Fruit fly (Drosophila melanogaster) whole organism, prepupa: ENCODE results near the gene siz.

Experiments used
- Blimp-1 ChIP-seq: fragments of 200-800 bp; sonication (Bioruptor generic); optimal IDR thresholded peaks from 3 replicates; lab custom pipeline; 2017; ENCODE audit warnings: missing biosample characterization, missing genetic modification characterization, mild to moderate bottlenecking, moderate library complexity, missing genetic modification reagents
- CG10669 ChIP-seq: fragments of 200-800 bp; sonication (Bioruptor generic); optimal IDR thresholded peaks from 3 replicates; lab custom pipeline; 2018; ENCODE audit warnings: missing biosample characterization, mild to moderate bottlenecking, missing genetic modification characterization, moderate library complexity
- CG11294 ChIP-seq: fragments of 200-800 bp; sonication (Bioruptor generic); IDR thresholded peaks from 2 replicates; pipeline ENCODE4 v1.3.6; 2022; ENCODE audit warnings: missing biosample characterization, missing genetic modification characterization
- CG11762 ChIP-seq: fragments of 200-800 bp; sonication (Bioruptor generic); optimal IDR thresholded peaks from 3 replicates; lab custom pipeline; 2016; ENCODE audit warnings: missing biosample characterization, missing genetic modification characterization; ENCODE audit not compliant: insufficient read depth
- CG11902 ChIP-seq: fragments of 200-800 bp; sonication (Bioruptor generic); optimal IDR thresholded peaks from 3 replicates; lab custom pipeline; 2016; ENCODE audit warnings: missing biosample characterization, missing genetic modification characterization
- CG15336 ChIP-seq: fragments of 200-800 bp; sonication (Bioruptor generic); IDR thresholded peaks from 2 replicates; pipeline ENCODE4 v1.3.6; 2022; ENCODE audit warnings: missing biosample characterization, missing genetic modification characterization
- CG1621 ChIP-seq: fragments of 200-800 bp; sonication (Bioruptor generic); optimal IDR thresholded peaks from 3 replicates; lab custom pipeline; 2018; ENCODE audit warnings: missing biosample characterization, mild to moderate bottlenecking, missing genetic modification characterization
- CG16779 ChIP-seq: fragments of 200-800 bp; sonication (Bioruptor generic); optimal IDR thresholded peaks from 3 replicates; lab custom pipeline; 2017; ENCODE audit warnings: missing biosample characterization, mild to moderate bottlenecking, missing genetic modification characterization
- CG3032 ChIP-seq: fragments of 200-800 bp; optimal IDR thresholded peaks from 2 replicates; lab custom pipeline; 2019; ENCODE audit warnings: missing biosample characterization, mild to moderate bottlenecking, missing genetic modification characterization, moderate library complexity
- CG31627 ChIP-seq: fragments of 200-800 bp; sonication (Bioruptor generic); optimal IDR thresholded peaks from 3 replicates; lab custom pipeline; 2016; ENCODE audit warnings: missing biosample characterization, missing genetic modification characterization
- CG32006 ChIP-seq: fragments of 200-800 bp; sonication (Bioruptor generic); optimal IDR thresholded peaks from 3 replicates; lab custom pipeline; 2017; ENCODE audit warnings: missing biosample characterization, mild to moderate bottlenecking, missing genetic modification characterization
- CG34406 ChIP-seq: fragments of 200-800 bp; sonication (Bioruptor generic); optimal IDR thresholded peaks from 3 replicates; lab custom pipeline; 2016; ENCODE audit warnings: missing biosample characterization, missing genetic modification characterization
- CG3919 ChIP-seq: fragments of 200-800 bp; sonication (Bioruptor generic); optimal IDR thresholded peaks from 3 replicates; lab custom pipeline; 2016; ENCODE audit warnings: missing biosample characterization, missing genetic modification characterization
- CG4318 ChIP-seq: fragments of 200-800 bp; sonication (Bioruptor generic); optimal IDR thresholded peaks from 3 replicates; lab custom pipeline; 2017; ENCODE audit warnings: missing biosample characterization, mild to moderate bottlenecking, missing genetic modification characterization
- CG6163 ChIP-seq: fragments of 200-800 bp; sonication (Bioruptor generic); IDR thresholded peaks from 3 replicates; pipeline ENCODE4 v1.3.6; 2022; ENCODE audit warnings: missing biosample characterization, missing genetic modification characterization
- CG6276 ChIP-seq: fragments of 200-800 bp; sonication (Bioruptor generic); optimal IDR thresholded peaks from 2 replicates; lab custom pipeline; 2017; ENCODE audit warnings: missing biosample characterization, mild to moderate bottlenecking, missing genetic modification characterization
- CG6792 ChIP-seq: fragments of 200-800 bp; sonication (Bioruptor generic); optimal IDR thresholded peaks from 3 replicates; lab custom pipeline; 2016; ENCODE audit warnings: missing biosample characterization, missing genetic modification characterization
- CG6854 ChIP-seq: fragments of 200-800 bp; sonication (Bioruptor generic); optimal IDR thresholded peaks from 2 replicates; lab custom pipeline; 2017; ENCODE audit warnings: missing biosample characterization, mild to moderate bottlenecking, missing genetic modification characterization
- CG7368 ChIP-seq: fragments of 200-800 bp; sonication (Bioruptor generic); optimal IDR thresholded peaks from 3 replicates; lab custom pipeline; 2016; ENCODE audit warnings: missing biosample characterization, missing genetic modification characterization
- CG8119 ChIP-seq: fragments of 200-800 bp; sonication (Bioruptor generic); IDR thresholded peaks from 3 replicates; pipeline ENCODE4 v1.3.6; 2022; ENCODE audit warnings: missing biosample characterization, missing genetic modification characterization
- CG8632 ChIP-seq: fragments of 200-800 bp; sonication (Bioruptor generic); optimal IDR thresholded peaks from 3 replicates; lab custom pipeline; 2016; ENCODE audit warnings: missing biosample characterization, missing genetic modification characterization
- CG9139 ChIP-seq: fragments of 200-800 bp; sonication (Bioruptor generic); optimal IDR thresholded peaks from 3 replicates; lab custom pipeline; 2017; ENCODE audit warnings: missing biosample characterization, mild to moderate bottlenecking, missing genetic modification characterization
- Eip93F ChIP-seq: fragments of 200-800 bp; sonication (Bioruptor generic); optimal IDR thresholded peaks from 2 replicates; lab custom pipeline; 2016; ENCODE audit warnings: missing biosample characterization, mild to moderate bottlenecking, missing genetic modification characterization
- Ets21C ChIP-seq: fragments of 200-800 bp; sonication (Bioruptor generic); optimal IDR thresholded peaks from 3 replicates; lab custom pipeline; 2016; ENCODE audit warnings: missing biosample characterization, missing genetic modification characterization
- Hr39 ChIP-seq: fragments of 200-800 bp; sonication (Bioruptor generic); optimal IDR thresholded peaks from 2 replicates; lab custom pipeline; 2016; ENCODE audit warnings: missing biosample characterization, missing genetic modification characterization
- Met ChIP-seq: fragments of 200-800 bp; sonication (Bioruptor generic); optimal IDR thresholded peaks from 3 replicates; lab custom pipeline; 2016; ENCODE audit warnings: missing biosample characterization, missing genetic modification characterization
- OdsH ChIP-seq: fragments of 200-800 bp; sonication (Bioruptor generic); optimal IDR thresholded peaks from 3 replicates; lab custom pipeline; 2016; ENCODE audit warnings: missing biosample characterization, missing genetic modification characterization
- Smox ChIP-seq: fragments of 200-800 bp; sonication (Bioruptor generic); optimal IDR thresholded peaks from 3 replicates; lab custom pipeline; 2016; ENCODE audit warnings: missing biosample characterization, missing genetic modification characterization
- Sox14 ChIP-seq: fragments of 200-800 bp; sonication (Bioruptor generic); optimal IDR thresholded peaks from 3 replicates; lab custom pipeline; 2016; ENCODE audit warnings: missing biosample characterization, missing genetic modification characterization
- Sox15 ChIP-seq: fragments of 200-800 bp; sonication (Bioruptor generic); optimal IDR thresholded peaks from 3 replicates; lab custom pipeline; 2016; ENCODE audit warnings: missing biosample characterization, missing genetic modification characterization
- cyc ChIP-seq: fragments of 200-800 bp; sonication (Bioruptor generic); optimal IDR thresholded peaks from 3 replicates; lab custom pipeline; 2016; ENCODE audit warnings: missing biosample characterization, missing genetic modification characterization
- dac ChIP-seq: fragments of 200-800 bp; sonication (Bioruptor generic); optimal IDR thresholded peaks from 2 replicates; lab custom pipeline; 2017; ENCODE audit warnings: missing biosample characterization, mild to moderate bottlenecking, missing genetic modification characterization
- eg ChIP-seq: fragments of 200-800 bp; sonication (Bioruptor generic); IDR thresholded peaks from 3 replicates; pipeline ENCODE4 v1.3.6; 2022; ENCODE audit warnings: missing biosample characterization, missing genetic modification characterization
- esn ChIP-seq: fragments of 200-800 bp; sonication (Bioruptor generic); optimal IDR thresholded peaks from 2 replicates; lab custom pipeline; 2016; ENCODE audit warnings: missing biosample characterization, mild to moderate bottlenecking, missing genetic modification characterization, moderate library complexity
- fd59A ChIP-seq: fragments of 200-800 bp; sonication (Bioruptor generic); optimal IDR thresholded peaks from 2 replicates; lab custom pipeline; 2017; ENCODE audit warnings: missing biosample characterization, mild to moderate bottlenecking, missing genetic modification characterization, missing genetic modification reagents
- fd85E ChIP-seq: fragments of 200-800 bp; sonication (Bioruptor generic); optimal IDR thresholded peaks from 3 replicates; lab custom pipeline; 2016; ENCODE audit warnings: missing biosample characterization, missing genetic modification characterization
- fkh ChIP-seq: fragments of 200-800 bp; sonication (Bioruptor generic); optimal IDR thresholded peaks from 3 replicates; lab custom pipeline; 2017; ENCODE audit warnings: missing biosample characterization, mild to moderate bottlenecking, missing genetic modification characterization, moderate library complexity
- lz ChIP-seq: fragments of 200-800 bp; sonication (Bioruptor generic); optimal IDR thresholded peaks from 3 replicates; lab custom pipeline; 2016; ENCODE audit warnings: missing biosample characterization, missing genetic modification characterization
- net ChIP-seq: fragments of 200-800 bp; sonication (Bioruptor generic); optimal IDR thresholded peaks from 3 replicates; lab custom pipeline; 2016; ENCODE audit warnings: missing biosample characterization, missing genetic modification characterization
- pdm3 ChIP-seq: fragments of 200-800 bp; sonication (Bioruptor generic); optimal IDR thresholded peaks from 3 replicates; lab custom pipeline; 2016; ENCODE audit warnings: missing biosample characterization, missing genetic modification characterization
- salr ChIP-seq, 2 experiments: fragments of 200-800 bp; sonication (Bioruptor generic); optimal IDR thresholded peaks; 3 replicates each; lab custom pipeline; 2016 to 2018; ENCODE audit warnings: missing biosample characterization in 2 of 2, missing genetic modification characterization in 2 of 2, mild to moderate bottlenecking in 1 of 2
- spab ChIP-seq: fragments of 200-800 bp; sonication (Bioruptor generic); optimal IDR thresholded peaks from 2 replicates; lab custom pipeline; 2017; ENCODE audit warnings: missing biosample characterization, mild to moderate bottlenecking, missing genetic modification characterization, missing genetic modification reagents
- ss ChIP-seq, 2 experiments: fragments of 200-800 bp; sonication (Bioruptor generic); optimal IDR thresholded peaks; 2 replicates in 1 of 2; 3 replicates in 1 of 2; lab custom pipeline; 2017 to 2018; ENCODE audit warnings: mild to moderate bottlenecking in 2 of 2, missing biosample characterization in 2 of 2, missing genetic modification characterization in 2 of 2, moderate library complexity in 1 of 2
- topi ChIP-seq: fragments of 200-800 bp; sonication (Bioruptor generic); optimal IDR thresholded peaks from 3 replicates; lab custom pipeline; 2016; ENCODE audit warnings: missing biosample characterization, missing genetic modification characterization

Gene siz

DNA sequence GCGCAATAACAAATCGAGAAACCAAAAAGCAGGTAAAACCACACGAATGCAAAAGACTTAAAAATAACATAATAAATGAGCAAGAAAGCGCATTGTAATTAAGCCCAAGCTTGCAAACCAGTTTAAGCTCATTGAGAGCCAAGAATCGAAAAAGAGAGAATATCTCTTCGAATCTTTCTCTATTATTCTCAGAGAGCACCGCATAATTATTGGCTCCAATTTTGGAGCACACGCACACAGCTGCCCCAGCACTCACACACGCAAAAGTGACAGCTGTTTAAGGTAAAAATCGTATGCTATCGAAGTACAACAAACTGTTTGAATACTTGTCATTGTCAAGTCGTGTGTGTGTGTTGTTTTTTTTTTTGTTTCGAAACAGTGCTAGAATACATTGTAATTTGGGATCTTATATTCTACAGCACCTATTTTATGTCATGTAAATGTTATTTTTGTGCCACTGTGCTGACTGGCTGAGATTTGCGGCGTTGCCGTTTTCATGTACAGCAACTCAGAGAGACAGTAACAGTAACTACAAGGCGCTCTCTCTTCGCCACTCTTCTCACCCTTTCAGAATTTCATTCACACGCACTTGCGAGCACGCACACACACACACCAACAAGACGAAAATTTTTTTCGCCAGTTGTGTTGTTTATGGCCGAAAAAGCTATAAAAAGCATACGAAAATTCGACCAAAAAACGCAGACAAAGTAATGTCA is 24.8 kb upstream of the siz start (continued):
- TF ChIP-seq Met (GFP tag; lab: Kevin White, UChicago) (peak; percentile 88), CG8632 (GFP tag; lab: Kevin White, UChicago) (peak; percentile 78), CG6792 (GFP tag; lab: Kevin White, UChicago) (peak; percentile 78), CG11902 (GFP tag; lab: Kevin White, UChicago) (peak; percentile 62), pdm3 (peak; percentile 84), CG32006 (GFP tag; lab: Kevin White, UChicago) (peak; percentile 73), ss (GFP tag; optimal IDR thresholded peaks at IDR 0.05; lab: Kevin White, UChicago) (peak; percentile 22 to 43), fd85E (peak; percentile 32), CG11762 (GFP tag; lab: Kevin White, UChicago) (peak; percentile 62), CG34406 (GFP tag; lab: Kevin White, UChicago) (peak; percentile 80), CG31627 (GFP tag; lab: Kevin White, UChicago) (peak; percentile 80), lz (GFP tag; lab: Kevin White, UChicago) (peak; percentile 86), CG6276 (GFP tag; lab: Kevin White, UChicago) (peak; percentile 68), CG6854 (GFP tag; lab: Kevin White, UChicago) (no peak), CG8119 (GFP tag; lab: Robert Waterston, UW) (peak; percentile 82; the same call in 2 of the 3 replicates), CG3032 (tag; lab: Kevin White, UChicago) (no peak), CG6163 (GFP tag; lab: Robert Waterston, UW) (peak; percentile 91)

dm6 chr3L:21010846-21011607 is 23.3 kb upstream of the siz start:
- no peak for TF ChIP-seq CG7368 (GFP tag; lab: Kevin White, UChicago)
- peak; percentile 50 for TF ChIP-seq CG34406 (GFP tag; lab: Kevin White, UChicago)
- no peak for TF ChIP-seq CG9139
- no peak for TF ChIP-seq Ets21C (GFP tag; lab: Kevin White, UChicago)
- peak; percentile 49 for TF ChIP-seq CG6276 (GFP tag; lab: Kevin White, UChicago)
- TF ChIP-seq CG31627 (GFP tag; lab: Kevin White, UChicago): peak; percentile 47
- peak; percentile 54; the same call in 2 of the 3 replicates for TF ChIP-seq eg (GFP tag; lab: Robert Waterston, UW)
- no peak for TF ChIP-seq CG11902 (GFP tag; lab: Kevin White, UChicago)
- TF ChIP-seq Smox (GFP tag; lab: Kevin White, UChicago): peak; percentile 59
- peak; percentile 43 for TF ChIP-seq CG10669
- no peak for TF ChIP-seq CG11294 (GFP tag; lab: Robert Waterston, UW)
- TF ChIP-seq lz (GFP tag; lab: Kevin White, UChicago): no peak
- TF ChIP-seq salr (GFP tag; optimal IDR thresholded peaks at IDR 0.05; lab: Kevin White, UChicago): peak in 1 of 2 experiments; percentile 75
- TF ChIP-seq CG8632 (GFP tag; lab: Kevin White, UChicago): peak; percentile 33
- peak; percentile 61 for TF ChIP-seq esn (GFP tag; lab: Kevin White, UChicago)
- TF ChIP-seq Eip93F (GFP tag; lab: Kevin White, UChicago): no peak
- peak; percentile 30 for TF ChIP-seq Sox14 (GFP tag; lab: Kevin White, UChicago)
- peak; percentile 70 for TF ChIP-seq topi
- TF ChIP-seq Hr39 (GFP tag; lab: Kevin White, UChicago): peak; percentile 46
- peak; percentile 75 for TF ChIP-seq CG8119 (GFP tag; lab: Robert Waterston, UW)
- peak; percentile 32 for TF ChIP-seq CG3919
- TF ChIP-seq Sox15 (GFP tag; lab: Kevin White, UChicago): peak; percentile 15
- peak; percentile 87 for TF ChIP-seq CG32006 (GFP tag; lab: Kevin White, UChicago)
- no peak for TF ChIP-seq CG1621 (tag; lab: Kevin White, UChicago)
- TF ChIP-seq OdsH (GFP tag; lab: Kevin White, UChicago): peak; percentile 72
- peak; percentile 46 for TF ChIP-seq pdm3
- TF ChIP-seq fd59A (GFP tag; lab: Kevin White, UChicago): peak; percentile 9
- TF ChIP-seq spab: no peak
- no peak for TF ChIP-seq CG16779
- TF ChIP-seq CG4318 (GFP tag; lab: Kevin White, UChicago): peak; percentile 66
- TF ChIP-seq Blimp-1: no peak
- TF ChIP-seq CG15336 (GFP tag; lab: Robert Waterston, UW): peak; percentile 67
- TF ChIP-seq CG6792 (GFP tag; lab: Kevin White, UChicago): no peak
- TF ChIP-seq ss (GFP tag; optimal IDR thresholded peaks at IDR 0.05; lab: Kevin White, UChicago): peak; percentile 3 to 8
- TF ChIP-seq cyc (GFP tag; lab: Kevin White, UChicago): peak; percentile 43
- no peak for TF ChIP-seq dac (GFP tag; lab: Kevin White, UChicago)
- TF ChIP-seq fkh (GFP tag; lab: Kevin White, UChicago): peak; percentile 69
- peak; percentile 57 for TF ChIP-seq net
